Fruit fly (Drosophila melanogaster) S2 (cell line): ENCODE results near the gene PolE1.

Source experiments
- CG8478 ChIP-seq: fragments of >200 bp; optimal IDR thresholded peaks from 2 replicates; lab custom pipeline; 2018
- CTCF ChIP-seq, 2 experiments: fragments of >200 bp; optimal IDR thresholded peaks; 2 replicates each; lab custom pipeline; 2018

DNA sequence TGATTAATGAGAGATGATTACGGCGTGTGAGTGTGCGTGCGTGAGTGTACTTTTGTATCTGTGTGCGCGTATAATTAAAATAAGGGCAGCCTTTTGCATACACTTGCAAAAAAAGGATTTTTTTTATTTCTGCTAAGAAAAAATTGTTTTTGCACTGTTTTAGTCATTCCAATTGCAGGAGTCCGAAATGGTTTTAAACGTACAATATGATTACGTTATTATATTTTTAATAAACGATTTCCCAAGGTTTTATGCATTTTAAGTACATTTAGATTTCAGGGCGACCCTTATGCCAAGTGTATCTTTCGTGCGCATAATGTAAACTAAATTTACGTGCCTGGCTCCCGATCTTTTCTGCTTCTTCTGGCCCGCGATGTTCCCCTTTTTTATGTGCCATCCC is 13.1 kb upstream of the PolE1 start:
- no peak for TF ChIP-seq CTCF (optimal IDR thresholded peaks at IDR 0.05; lab: Kevin White, UChicago)
- no peak for TF ChIP-seq CG8478
